Worm (Caenorhabditis elegans): ENCODE data around the gene C08E8.4.

ce11 chrV:18382590-18382989 lies 10.9 kb downstream of the C08E8.4 start, which contains the start of gene nhr-288:
- TF ChIP-seq dao-5 (tag; optimal IDR thresholded peaks at IDR 0.05) = no peak
- TF ChIP-seq him-1 (tag; optimal IDR thresholded peaks at IDR 0.05) = no peak
- no peak for TF ChIP-seq W03F9.2 (tag; optimal IDR thresholded peaks at IDR 0.05)

Data from whole organism, L4/young adult.